Fruit fly (Drosophila melanogaster) whole organism, adult: ENCODE measurements around the gene Arr2.

Source experiments
- CG11617 ChIP-seq: fragments of 200-800 bp; sonication (Bioruptor generic); optimal IDR thresholded peaks from 2 replicates; lab custom pipeline; 2017; ENCODE audit warnings: mild to moderate bottlenecking, missing biosample characterization, missing genetic modification reagents, missing genetic modification characterization
- CG12768 ChIP-seq: fragments of 200-800 bp; sonication (Bioruptor generic); optimal IDR thresholded peaks from 2 replicates; lab custom pipeline; 2017; ENCODE audit warnings: missing biosample characterization, missing genetic modification characterization, mild to moderate bottlenecking, moderate library complexity, missing genetic modification reagents
- CG14711 ChIP-seq: fragments of 200-800 bp; sonication (Bioruptor generic); optimal IDR thresholded peaks from 2 replicates; lab custom pipeline; 2018; ENCODE audit warnings: missing biosample characterization, mild to moderate bottlenecking, missing genetic modification characterization, moderate library complexity
- CG1620 ChIP-seq: fragments of 200-800 bp; sonication (Bioruptor generic); optimal IDR thresholded peaks from 2 replicates; lab custom pipeline; 2016; ENCODE audit warnings: missing biosample characterization, missing genetic modification characterization
- CG33017 ChIP-seq: fragments of 200-800 bp; sonication (Bioruptor generic); optimal IDR thresholded peaks from 2 replicates; lab custom pipeline; 2018; ENCODE audit warnings: missing biosample characterization, mild to moderate bottlenecking, missing genetic modification characterization, moderate library complexity
- CG5204 ChIP-seq: fragments of 200-800 bp; sonication (Bioruptor generic); optimal IDR thresholded peaks from 2 replicates; lab custom pipeline; 2016; ENCODE audit warnings: missing biosample characterization, missing genetic modification characterization
- CG7045 ChIP-seq: fragments of 200-800 bp; sonication (Bioruptor generic); optimal IDR thresholded peaks from 2 replicates; lab custom pipeline; 2017; ENCODE audit warnings: missing biosample characterization, mild to moderate bottlenecking, missing genetic modification characterization
- CG7101 ChIP-seq: fragments of 200-800 bp; sonication (Bioruptor generic); optimal IDR thresholded peaks from 2 replicates; lab custom pipeline; 2018; ENCODE audit warnings: missing biosample characterization, mild to moderate bottlenecking, missing genetic modification characterization, moderate library complexity
- Clk ChIP-seq: fragments of 200-800 bp; sonication (Bioruptor generic); optimal IDR thresholded peaks from 2 replicates; lab custom pipeline; 2017; ENCODE audit warnings: missing biosample characterization, missing genetic modification characterization
- Crg-1 ChIP-seq: fragments of 200-800 bp; sonication (Bioruptor generic); optimal IDR thresholded peaks from 2 replicates; lab custom pipeline; 2016; ENCODE audit warnings: missing biosample characterization, missing genetic modification characterization
- Hr96 ChIP-seq: fragments of 200-800 bp; sonication (Bioruptor generic); optimal IDR thresholded peaks from 2 replicates; lab custom pipeline; 2016; ENCODE audit warnings: missing biosample characterization, missing genetic modification characterization
- Mnt ChIP-seq: fragments of 200-800 bp; sonication (Bioruptor generic); optimal IDR thresholded peaks from 2 replicates; lab custom pipeline; 2016; ENCODE audit warnings: missing biosample characterization, mild to moderate bottlenecking, missing genetic modification characterization
- bab1 ChIP-seq: fragments of 200-800 bp; sonication (Bioruptor generic); optimal IDR thresholded peaks from 3 replicates; lab custom pipeline; 2019; ENCODE audit warnings: missing biosample characterization, mild to moderate bottlenecking, missing genetic modification characterization, moderate library complexity
- cic ChIP-seq: fragments of 200-800 bp; sonication (Bioruptor generic); optimal IDR thresholded peaks from 2 replicates; lab custom pipeline; 2017; ENCODE audit warnings: missing biosample characterization, mild to moderate bottlenecking, missing genetic modification characterization, moderate library complexity
- cnc ChIP-seq, 2 experiments: fragments of >200 bp; optimal IDR thresholded peaks; 2 replicates each; lab custom pipeline; 2017
- kay ChIP-seq: fragments of 200-800 bp; sonication (Bioruptor generic); peaks from one replicate; lab custom pipeline; 2016; ENCODE audit warnings: missing biosample characterization, missing genetic modification characterization, borderline replicate concordance
- ovo ChIP-seq: fragments of 200-800 bp; sonication (Bioruptor generic); optimal IDR thresholded peaks from 2 replicates; lab custom pipeline; 2016; ENCODE audit warnings: missing biosample characterization, missing genetic modification characterization
- pad ChIP-seq: fragments of 200-800 bp; sonication (Bioruptor generic); optimal IDR thresholded peaks from 3 replicates; lab custom pipeline; 2017; ENCODE audit warnings: missing biosample characterization, missing genetic modification characterization, mild to moderate bottlenecking, moderate library complexity, missing genetic modification reagents
- tj ChIP-seq: fragments of 200-800 bp; sonication (Bioruptor generic); optimal IDR thresholded peaks from 3 replicates; lab custom pipeline; 2017; ENCODE audit warnings: missing biosample characterization, mild to moderate bottlenecking, missing genetic modification characterization, moderate library complexity
- toe ChIP-seq: fragments of 200-800 bp; sonication (Bioruptor generic); optimal IDR thresholded peaks from 2 replicates; lab custom pipeline; 2016; ENCODE audit warnings: missing biosample characterization, missing genetic modification characterization

Gene Arr2

dm6 chr3L:8681896-8682550, 33.3 kb upstream of the Arr2 start:
- no peak for TF ChIP-seq Crg-1 (GFP tag; lab: Kevin White, UChicago)
- no peak for TF ChIP-seq bab1
- TF ChIP-seq CG12768 (GFP tag; lab: Kevin White, UChicago): no peak
- TF ChIP-seq cnc (optimal IDR thresholded peaks at IDR 0.05; lab: Kevin White, UChicago): no peak
- TF ChIP-seq CG11617 (GFP tag; lab: Kevin White, UChicago): no peak
- TF ChIP-seq CG7101 (tag; lab: Kevin White, UChicago): no peak
- no peak for TF ChIP-seq tj (GFP tag; lab: Kevin White, UChicago)
- TF ChIP-seq CG1620 (GFP tag; lab: Kevin White, UChicago): no peak
- no peak for TF ChIP-seq CG14711
- TF ChIP-seq CG5204 (GFP tag; lab: Kevin White, UChicago): no peak

dm6 chr3L:8681271-8681670, 32.5 kb upstream of the Arr2 start:
- peak; percentile 26 for TF ChIP-seq tj (GFP tag; lab: Kevin White, UChicago)
- no peak for TF ChIP-seq CG12768 (GFP tag; lab: Kevin White, UChicago)
- TF ChIP-seq bab1: peak; percentile 43

dm6 chr3L:8680353-8680752, 31.6 kb upstream of the Arr2 start:
- TF ChIP-seq CG14711: no peak
- peak; percentile 50 for TF ChIP-seq kay (GFP tag; lab: Kevin White, UChicago)

- TF ChIP-seq kay (GFP tag; lab: Kevin White, UChicago) (no peak), Clk (no peak), CG14711 (no peak), CG1620 (GFP tag; lab: Kevin White, UChicago) (no peak), bab1 (no peak), toe (GFP tag; lab: Kevin White, UChicago) (no peak), Hr96 (GFP tag; lab: Kevin White, UChicago) (no peak), ovo (GFP tag; lab: Kevin White, UChicago) (no peak), pad (GFP tag; lab: Kevin White, UChicago) (no peak)
These were observed 29.0 kb upstream of the Arr2 start for dm6 chr3L:8677774-8678173.

DNA sequence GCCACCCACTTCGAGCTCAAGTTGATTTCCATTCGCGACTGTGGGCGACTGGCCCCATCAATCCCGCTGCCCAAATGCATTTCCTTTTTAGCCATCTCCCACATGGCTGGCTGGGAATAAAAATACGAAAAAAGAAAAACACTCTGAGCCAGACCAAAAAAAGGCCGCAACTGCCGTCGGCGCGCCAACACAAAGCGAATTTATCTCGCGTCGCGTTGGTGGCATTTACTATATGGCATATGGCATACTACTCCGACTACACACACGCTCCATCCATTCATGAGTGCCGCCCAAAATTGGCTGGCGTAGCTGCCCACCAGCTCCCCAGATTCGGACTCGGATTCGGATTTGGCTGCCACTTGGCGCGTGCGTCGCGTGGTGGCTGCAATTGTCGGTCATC, 27.8 kb upstream of the Arr2 start:
- TF ChIP-seq CG7101 (tag; lab: Kevin White, UChicago): no peak
- no peak for TF ChIP-seq CG12768 (GFP tag; lab: Kevin White, UChicago)
- TF ChIP-seq toe (GFP tag; lab: Kevin White, UChicago): peak; percentile 30

DNA sequence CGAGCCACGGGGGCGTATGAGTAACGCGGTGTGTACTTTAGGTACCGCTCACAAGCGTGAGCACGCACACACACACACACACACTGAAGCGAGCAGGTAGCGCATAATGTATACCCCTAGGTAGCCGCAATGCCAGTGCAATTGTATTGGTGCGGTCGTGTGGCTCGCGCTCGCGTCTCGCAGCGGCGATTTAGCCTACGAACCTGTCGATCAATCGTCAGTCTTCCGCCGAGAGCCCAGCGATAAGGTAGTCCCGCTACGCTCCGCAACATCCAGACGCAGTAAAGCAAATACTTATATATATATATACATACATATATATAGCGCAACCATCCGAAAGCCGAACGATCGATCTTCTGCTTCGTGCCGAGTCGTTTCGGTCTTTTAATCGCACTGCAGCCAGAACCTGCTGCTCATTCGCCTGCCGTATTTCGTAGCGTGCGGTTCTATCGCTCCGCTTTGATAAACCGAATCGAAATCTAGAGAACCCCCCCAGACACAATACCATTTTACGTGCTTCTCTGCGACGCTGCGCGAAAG, 26.9 kb upstream of the Arr2 start, which contains the start of gene hry:
TSS of gene hry (plus strand) at position 215 of the 540 bp plus-strand sequence.
- TF ChIP-seq CG11617 (GFP tag; lab: Kevin White, UChicago) (peak; percentile 71), CG14711 (peak; percentile 58), pad (GFP tag; lab: Kevin White, UChicago) (peak; percentile 59), ovo (GFP tag; lab: Kevin White, UChicago) (peak; percentile 9), tj (GFP tag; lab: Kevin White, UChicago) (peak; percentile 72), cic (GFP tag; lab: Kevin White, UChicago) (peak; percentile 85), toe (GFP tag; lab: Kevin White, UChicago) (peak; percentile 67), bab1 (peak; percentile 94), CG33017 (tag; lab: Kevin White, UChicago) (peak; percentile 59), Hr96 (GFP tag; lab: Kevin White, UChicago) (peak; percentile 18), CG7045 (GFP tag; lab: Kevin White, UChicago) (peak; percentile 37), kay (GFP tag; lab: Kevin White, UChicago) (peak; percentile 99), Crg-1 (GFP tag; lab: Kevin White, UChicago) (no peak), CG7101 (tag; lab: Kevin White, UChicago) (peak; percentile 67), CG12768 (GFP tag; lab: Kevin White, UChicago) (peak; percentile 64), Mnt (GFP tag; lab: Kevin White, UChicago) (peak; percentile 64), CG5204 (GFP tag; lab: Kevin White, UChicago) (no peak), CG1620 (GFP tag; lab: Kevin White, UChicago) (peak; percentile 33), Clk (peak; percentile 20), cnc (optimal IDR thresholded peaks at IDR 0.05; lab: Kevin White, UChicago) (peak in 1 of 2 experiments; percentile 38)

DNA sequence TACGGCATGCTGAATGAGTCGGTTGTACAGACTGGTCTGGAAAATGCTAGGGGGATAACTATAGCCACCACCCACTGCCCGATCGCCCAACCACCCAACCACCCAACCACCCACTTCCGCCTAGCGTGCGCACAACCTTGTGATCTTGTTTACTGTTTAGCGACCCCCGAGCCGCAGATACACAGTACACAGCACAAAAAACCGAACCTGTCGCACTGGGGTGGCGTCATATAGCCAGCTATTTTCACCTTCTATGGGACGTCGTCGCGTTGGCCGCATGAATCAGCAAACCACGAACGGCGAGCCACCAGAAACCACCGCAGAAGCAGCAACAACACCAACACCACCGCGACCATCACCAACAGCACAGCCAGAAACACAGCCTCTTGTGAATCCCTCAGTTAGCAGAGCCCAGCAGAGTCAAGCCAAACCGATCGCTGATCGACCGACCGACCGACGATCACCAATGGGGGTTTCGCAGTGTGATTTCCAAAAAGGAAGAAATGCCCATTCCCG, 26.4 kb upstream of the Arr2 start:
- TF ChIP-seq Hr96 (GFP tag; lab: Kevin White, UChicago) (peak; percentile 31), kay (GFP tag; lab: Kevin White, UChicago) (no peak), Crg-1 (GFP tag; lab: Kevin White, UChicago) (no peak), CG1620 (GFP tag; lab: Kevin White, UChicago) (no peak), CG12768 (GFP tag; lab: Kevin White, UChicago) (peak; percentile 63)
